Worm (Caenorhabditis elegans) whole organism, L4 larva: ENCODE data around the gene idpp-5.

ENCODE experiments used
- R02D3.7 ChIP-seq: fragments of 150-350 bp; sonication (generic microtip); optimal IDR thresholded peaks from 3 replicates; lab custom pipeline; 2014; ENCODE audit warnings: missing biosample characterization, missing genetic modification characterization
- ZK546.5 ChIP-seq, 2 experiments: sonication (generic microtip); optimal IDR thresholded peaks; 2 replicates each; lab custom pipeline; 2017; ENCODE audit warnings: missing biosample characterization in 2 of 2, missing genetic modification characterization in 2 of 2
- tra-1 ChIP-seq: fragments of 200-800 bp; sonication (Bioruptor generic); IDR thresholded peaks from 2 replicates; pipeline ENCODE4 v1.3.6; 2022; ENCODE audit warnings: missing genetic modification reagents, missing genetic modification characterization, missing compliant biosample characterization
- unc-130 ChIP-seq: sonication (generic microtip); optimal IDR thresholded peaks from 2 replicates; lab custom pipeline; 2016; ENCODE audit warnings: missing genetic modification reagents, missing genetic modification characterization, missing compliant biosample characterization
- unc-39 ChIP-seq: sonication (generic microtip); optimal IDR thresholded peaks from 2 replicates; lab custom pipeline; 2017; ENCODE audit warnings: missing biosample characterization, missing genetic modification characterization

- TF ChIP-seq unc-130 (no peak), unc-39 (tag; lab: Kevin White, UChicago) (no peak), ZK546.5 (tag; optimal IDR thresholded peaks at IDR 0.05; lab: Kevin White, UChicago) (no peak), tra-1 (GFP tag; lab: Robert Waterston, UW) (no peak), R02D3.7 (tag; lab: Kevin White, UChicago) (no peak)
These were observed 49.4 kb downstream of the idpp-5 start for ce11 chrX:3743190-3743589.
